Fruit fly (Drosophila melanogaster) whole organism, adult: Measurements from ENCODE around the gene Spase12.

Experiments used
- cnc ChIP-seq, 2 experiments: fragments of >200 bp; optimal IDR thresholded peaks; 2 replicates each; lab custom pipeline; 2017
- kay ChIP-seq: fragments of 200-800 bp; sonication (Bioruptor generic); peaks from one replicate; lab custom pipeline; 2016; ENCODE audit warnings: missing biosample characterization, missing genetic modification characterization, borderline replicate concordance

- TF ChIP-seq cnc (optimal IDR thresholded peaks at IDR 0.05; lab: Kevin White, UChicago) (no peak), kay (GFP tag; lab: Kevin White, UChicago) (no peak)
Measured at dm6 chr3R:29523978-29524775, 33.2 kb upstream of the Spase12 start.
